Worm (Caenorhabditis elegans) whole organism, L3 larva: ENCODE data around the gene kcnl-1.

ENCODE experiments used
- R02D3.7 ChIP-seq: fragments of 150-350 bp; optimal IDR thresholded peaks from 2 replicates; lab custom pipeline; 2014; ENCODE audit warnings: missing biosample characterization, missing genetic modification characterization
- ZK546.5 ChIP-seq: sonication (generic microtip); optimal IDR thresholded peaks from 2 replicates; lab custom pipeline; 2017; ENCODE audit warnings: missing biosample characterization, missing genetic modification characterization
- aly-2 ChIP-seq: fragments of 150-350 bp; optimal IDR thresholded peaks from 2 replicates; lab custom pipeline; 2014; ENCODE audit warnings: missing biosample characterization, missing genetic modification characterization
- ama-1 ChIP-seq: fragments of 150-350 bp; optimal IDR thresholded peaks from 2 replicates; lab custom pipeline; 2018
- ceh-16 ChIP-seq: sonication (generic microtip); optimal IDR thresholded peaks from 2 replicates; lab custom pipeline; 2017; ENCODE audit warnings: missing biosample characterization, missing genetic modification characterization
- ceh-28 ChIP-seq: fragments of 150-350 bp; optimal IDR thresholded peaks from 2 replicates; lab custom pipeline; 2014; ENCODE audit warnings: missing biosample characterization, missing genetic modification reagents, missing genetic modification characterization
- ceh-9 ChIP-seq: sonication (generic microtip); optimal IDR thresholded peaks from 2 replicates; lab custom pipeline; 2018; ENCODE audit warnings: missing biosample characterization, missing genetic modification characterization
- daf-12 ChIP-seq: fragments of 150-350 bp; optimal IDR thresholded peaks from 2 replicates; lab custom pipeline; 2014; ENCODE audit warnings: missing biosample characterization, missing genetic modification reagents, missing genetic modification characterization
- egl-27 ChIP-seq: sonication (generic microtip); optimal IDR thresholded peaks from 4 replicates; lab custom pipeline; 2017; ENCODE audit warnings: missing biosample characterization, missing genetic modification reagents, missing genetic modification characterization
- egl-5 ChIP-seq: fragments of 150-350 bp; optimal IDR thresholded peaks from 2 replicates; lab custom pipeline; 2017; ENCODE audit warnings: missing biosample characterization, missing genetic modification reagents, missing genetic modification characterization, inconsistent platforms
- elt-2 ChIP-seq: sonication (generic microtip); optimal IDR thresholded peaks from 2 replicates; lab custom pipeline; 2016; ENCODE audit warnings: missing genetic modification reagents, mild to moderate bottlenecking, missing genetic modification characterization, missing compliant biosample characterization
- eor-1 ChIP-seq, 2 experiments: fragments of 150-350 bp; optimal IDR thresholded peaks; 2 replicates each; lab custom pipeline; 2014 to 2018; ENCODE audit warnings: missing biosample characterization in 2 of 2, missing genetic modification characterization in 2 of 2
- fos-1 ChIP-seq: fragments of 150-350 bp; optimal IDR thresholded peaks from 2 replicates; lab custom pipeline; 2014; ENCODE audit warnings: missing biosample characterization, missing genetic modification characterization
- jun-1 ChIP-seq: fragments of 150-350 bp; optimal IDR thresholded peaks from 2 replicates; lab custom pipeline; 2014; ENCODE audit warnings: missing biosample characterization, missing genetic modification reagents, missing genetic modification characterization
- lin-15B ChIP-seq: fragments of 150-350 bp; optimal IDR thresholded peaks from 2 replicates; lab custom pipeline; 2014; ENCODE audit warnings: missing biosample characterization, missing genetic modification characterization
- lsy-12 ChIP-seq: sonication (generic microtip); optimal IDR thresholded peaks from 2 replicates; lab custom pipeline; 2016; ENCODE audit warnings: mild to moderate bottlenecking, missing genetic modification characterization, missing compliant biosample characterization
- mdl-1 ChIP-seq: fragments of 150-350 bp; optimal IDR thresholded peaks from 2 replicates; lab custom pipeline; 2014; ENCODE audit warnings: missing biosample characterization, missing genetic modification characterization
- mml-1 ChIP-seq: fragments of 150-350 bp; sonication (generic microtip); optimal IDR thresholded peaks from 3 replicates; lab custom pipeline; 2014; ENCODE audit warnings: missing biosample characterization, missing genetic modification characterization
- nfya-1 ChIP-seq: sonication (generic microtip); optimal IDR thresholded peaks from 2 replicates; lab custom pipeline; 2017; ENCODE audit warnings: missing genetic modification characterization, mild to moderate bottlenecking, missing compliant biosample characterization, antibody characterized with exemption, moderate library complexity; ENCODE audit not compliant: insufficient read depth
- nhr-11 ChIP-seq: fragments of 150-350 bp; optimal IDR thresholded peaks from 2 replicates; lab custom pipeline; 2014; ENCODE audit warnings: missing biosample characterization, missing genetic modification characterization
- nhr-12 ChIP-seq: fragments of 150-350 bp; optimal IDR thresholded peaks from 2 replicates; lab custom pipeline; 2014; ENCODE audit warnings: missing biosample characterization, missing genetic modification characterization
- nhr-237 ChIP-seq: fragments of 150-350 bp; optimal IDR thresholded peaks from 2 replicates; lab custom pipeline; 2014; ENCODE audit warnings: missing biosample characterization, missing genetic modification characterization
- nhr-25 ChIP-seq: sonication (generic microtip); optimal IDR thresholded peaks from 2 replicates; lab custom pipeline; 2017; ENCODE audit warnings: missing biosample characterization, missing genetic modification characterization
- nhr-43 ChIP-seq: sonication (generic microtip); optimal IDR thresholded peaks from 2 replicates; lab custom pipeline; 2016; ENCODE audit warnings: mild to moderate bottlenecking, missing genetic modification characterization, missing compliant biosample characterization; ENCODE audit not compliant: poor library complexity, severe bottlenecking
- nhr-76 ChIP-seq: fragments of 150-350 bp; sonication (generic microtip); optimal IDR thresholded peaks from 5 replicates; lab custom pipeline; 2014; ENCODE audit warnings: missing biosample characterization, missing genetic modification characterization
- nhr-77 ChIP-seq: fragments of 150-350 bp; optimal IDR thresholded peaks from 2 replicates; lab custom pipeline; 2014; ENCODE audit warnings: missing biosample characterization, missing genetic modification characterization
- pha-4 ChIP-seq: fragments of 150-350 bp; optimal IDR thresholded peaks from 2 replicates; lab custom pipeline; 2014; ENCODE audit warnings: missing biosample characterization, missing genetic modification reagents, missing genetic modification characterization
- pqm-1 ChIP-seq: fragments of 150-350 bp; optimal IDR thresholded peaks from 2 replicates; lab custom pipeline; 2017; ENCODE audit warnings: missing biosample characterization, missing genetic modification characterization, inconsistent platforms
- sea-2 ChIP-seq: fragments of 150-350 bp; sonication (generic microtip); optimal IDR thresholded peaks from 4 replicates; lab custom pipeline; 2014; ENCODE audit warnings: missing biosample characterization, missing genetic modification reagents, missing genetic modification characterization
- snpc-4 ChIP-seq: fragments of 150-350 bp; optimal IDR thresholded peaks from 2 replicates; lab custom pipeline; 2014; ENCODE audit warnings: missing biosample characterization, missing genetic modification characterization
- zag-1 ChIP-seq: fragments of 150-350 bp; optimal IDR thresholded peaks from 2 replicates; lab custom pipeline; 2014; ENCODE audit warnings: missing biosample characterization, missing genetic modification characterization

kcnl-1 gene

DNA sequence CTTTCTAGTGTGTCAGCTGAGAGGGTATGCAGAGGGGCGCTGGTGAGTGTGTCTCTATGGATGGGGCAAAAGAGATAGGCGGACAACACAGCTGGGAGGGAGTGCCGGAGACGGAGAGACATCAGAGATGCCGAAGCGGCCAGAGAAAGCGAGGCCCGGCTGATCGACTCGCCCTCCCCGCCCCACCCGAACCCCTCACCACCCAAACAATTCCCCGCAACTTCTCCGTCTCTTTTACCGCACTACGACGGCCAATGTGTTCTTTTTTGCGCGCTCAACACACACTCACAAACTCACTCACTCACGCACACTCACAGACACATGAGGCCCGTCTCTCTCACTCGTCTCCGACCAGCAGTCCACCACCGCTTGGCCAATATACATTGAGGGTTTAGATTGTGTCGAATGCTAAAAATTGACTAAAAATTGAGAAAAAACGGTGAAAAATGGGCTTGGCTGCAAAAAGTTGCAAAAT lies 57.3 kb downstream of the kcnl-1 start, which contains the start of gene Y43F8C.3 (continued):
- TF ChIP-seq nhr-77 (no peak), nhr-76 (tag; lab: Kevin White, UChicago) (no peak), fos-1 (tag; lab: Kevin White, UChicago) (no peak), lsy-12 (tag; lab: Kevin White, UChicago) (peak; percentile 11), nfya-1 (tag; lab: Kevin White, UChicago) (peak; percentile 86), nhr-43 (tag; lab: Kevin White, UChicago) (no peak), ceh-16 (tag; lab: Kevin White, UChicago) (no peak), jun-1 (peak; percentile 69), aly-2 (tag; lab: Kevin White, UChicago) (no peak), egl-5 (tag; lab: Kevin White, UChicago) (peak; percentile 66), eor-1 (tag; optimal IDR thresholded peaks at IDR 0.05; lab: Kevin White, UChicago) (no peak), elt-2 (peak; percentile 62), R02D3.7 (tag; lab: Kevin White, UChicago) (no peak), ama-1 (lab: Kevin White, UChicago) (peak; percentile 51), zag-1 (tag; lab: Kevin White, UChicago) (no peak)

DNA sequence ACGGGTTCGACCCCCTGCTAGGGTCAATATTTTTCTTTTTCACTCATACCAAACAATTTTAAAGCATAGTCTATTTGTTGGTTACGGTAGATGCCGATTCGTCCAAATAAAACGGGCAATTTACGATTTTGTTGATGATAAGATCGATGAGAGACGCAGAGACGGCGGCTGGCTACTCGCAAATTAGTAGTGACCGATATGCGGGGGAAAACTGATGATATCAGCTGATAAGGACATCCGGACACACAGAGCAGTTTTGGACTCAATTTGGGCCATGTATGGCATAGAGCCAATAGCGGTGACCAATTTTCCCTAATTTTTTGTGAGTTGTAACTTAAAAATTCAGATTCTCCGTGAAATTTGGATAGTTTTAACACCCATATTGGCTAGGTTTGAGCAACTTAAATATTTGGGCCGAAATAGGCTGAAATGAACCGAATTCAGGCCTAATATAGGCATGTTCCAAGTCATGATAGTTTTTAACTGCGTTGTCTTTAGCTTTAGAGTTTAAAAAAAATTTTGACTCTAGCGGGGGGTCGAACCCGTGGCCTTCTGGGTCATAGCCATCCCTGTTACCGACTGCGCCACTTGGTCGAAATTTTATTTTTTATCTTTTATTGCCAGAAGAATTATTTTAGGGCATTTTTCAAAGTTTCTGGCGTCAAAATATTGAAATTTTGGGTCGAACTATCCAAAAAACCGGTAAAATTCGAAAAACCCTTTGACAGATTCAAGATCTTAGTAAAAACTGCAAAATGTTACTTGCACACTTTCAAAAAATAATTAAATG lies 58.5 kb downstream of the kcnl-1 start:
- TF ChIP-seq daf-12 (tag; lab: Kevin White, UChicago) (no peak), pha-4 (peak; percentile 5)

DNA sequence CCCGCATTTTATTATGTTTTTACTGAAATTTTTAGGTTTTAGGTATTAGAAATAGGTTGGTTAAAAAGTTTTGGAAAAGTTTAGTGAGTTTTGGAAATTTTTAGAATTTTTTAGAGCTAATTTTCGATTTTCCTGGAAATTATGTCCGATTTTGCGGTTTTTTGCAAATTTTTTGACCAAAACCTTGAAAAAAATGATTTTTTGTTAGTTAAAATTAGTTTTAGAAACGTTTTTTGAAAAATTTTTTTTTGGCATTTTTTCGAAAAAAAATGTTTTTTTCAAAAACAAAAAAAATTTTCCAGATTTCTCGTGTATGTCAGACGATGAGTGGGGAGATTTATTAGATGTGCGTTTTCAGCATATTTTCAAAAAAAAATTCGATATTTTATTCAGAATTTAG lies 59.6 kb downstream of the kcnl-1 start, which contains the start of gene dyf-19:
Gene dyf-19 (plus strand): TSS at position 301 of the 400 bp plus-strand sequence.
- TF ChIP-seq zag-1 (tag; lab: Kevin White, UChicago): no peak
- TF ChIP-seq nhr-25: no peak

DNA sequence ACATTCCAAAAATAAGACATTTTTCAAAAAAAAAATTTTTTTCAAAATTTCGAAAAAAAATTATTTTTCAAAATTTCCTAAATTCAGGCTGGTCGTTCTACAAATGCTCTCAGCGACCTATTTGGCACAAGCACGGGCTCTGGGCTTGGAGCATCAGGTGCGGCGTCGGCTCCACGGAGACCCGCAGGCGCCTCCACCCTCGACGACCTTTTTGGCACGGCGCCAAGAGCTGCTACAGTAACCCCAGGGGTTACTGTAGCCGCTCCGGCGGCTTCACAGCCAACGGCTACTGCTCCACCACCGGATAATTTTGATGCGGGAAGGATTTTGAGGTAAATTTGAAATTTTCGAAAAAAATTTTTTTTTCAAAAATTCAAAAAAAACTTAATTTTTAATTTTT lies 60.5 kb downstream of the kcnl-1 start:
- no peak for TF ChIP-seq R02D3.7 (tag; lab: Kevin White, UChicago)
- no peak for TF ChIP-seq aly-2 (tag; lab: Kevin White, UChicago)
- TF ChIP-seq ceh-28: no peak
- no peak for TF ChIP-seq ceh-9 (tag; lab: Kevin White, UChicago)
- TF ChIP-seq mml-1: no peak
- no peak for TF ChIP-seq eor-1 (tag; optimal IDR thresholded peaks at IDR 0.05; lab: Kevin White, UChicago)
- TF ChIP-seq, all 47 proteins: peak for 0

DNA sequence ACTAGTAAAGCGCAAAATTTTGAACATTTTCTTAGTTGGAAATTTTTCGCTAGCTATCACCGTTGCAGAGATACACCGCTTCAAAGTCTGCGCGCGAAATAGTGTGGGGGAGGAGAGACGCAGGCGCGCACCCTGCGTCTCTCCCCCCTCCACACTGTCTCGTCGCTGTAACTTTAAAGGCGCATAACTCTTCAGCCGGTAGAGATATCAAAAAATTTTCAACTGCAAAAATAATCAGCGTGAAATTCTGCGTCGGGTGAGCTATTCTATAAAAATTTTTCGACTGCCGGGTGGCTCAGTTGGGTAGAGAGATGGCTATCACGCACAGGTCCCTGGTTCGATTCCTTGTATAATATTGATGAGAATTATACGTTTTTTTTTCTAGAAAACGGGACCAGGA lies 64.4 kb downstream of the kcnl-1 start:
- TF ChIP-seq nhr-76 (tag; lab: Kevin White, UChicago) (no peak), nhr-11 (tag; lab: Kevin White, UChicago) (no peak), mdl-1 (tag; lab: Kevin White, UChicago) (no peak), ceh-28 (no peak), lsy-12 (tag; lab: Kevin White, UChicago) (no peak), lin-15B (no peak), sea-2 (GFP tag; lab: Kevin White, UChicago) (no peak), egl-27 (tag; lab: Kevin White, UChicago) (no peak), zag-1 (tag; lab: Kevin White, UChicago) (no peak), nhr-237 (tag; lab: Kevin White, UChicago) (no peak), ceh-9 (tag; lab: Kevin White, UChicago) (no peak), mml-1 (no peak), pqm-1 (tag; lab: Kevin White, UChicago) (no peak), aly-2 (tag; lab: Kevin White, UChicago) (no peak), nhr-12 (no peak), ZK546.5 (tag; lab: Kevin White, UChicago) (no peak), pha-4 (no peak), snpc-4 (tag; lab: Kevin White, UChicago) (no peak)

DNA sequence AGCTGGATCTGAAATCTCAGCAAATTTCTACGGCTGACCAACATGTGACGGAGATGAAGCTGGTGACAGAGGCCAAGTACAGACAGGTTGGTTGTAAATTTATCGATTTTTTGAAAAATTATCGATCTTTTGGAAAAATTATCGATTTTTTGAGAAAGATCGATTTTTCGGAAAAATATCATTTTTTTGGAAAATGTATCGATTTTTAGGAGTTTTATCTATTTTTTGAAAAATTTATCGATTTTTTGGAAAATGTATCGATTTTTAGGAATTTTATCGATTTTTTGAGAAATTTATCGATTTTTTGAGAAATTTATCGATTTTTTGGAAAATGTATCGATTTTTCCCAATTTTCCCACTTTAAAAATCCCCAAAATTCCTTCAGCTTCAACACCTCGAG lies 64.8 kb downstream of the kcnl-1 start:
- TF ChIP-seq ceh-28 (peak; percentile 98), nhr-25 (no peak)
- TF ChIP-seq, all 47 proteins: peak for 1
